Worm (Caenorhabditis elegans) whole organism, midembryonic: ENCODE results near the gene mau-8.

Experiments used
- T22C8.4 ChIP-seq: fragments of 200-800 bp; sonication (Bioruptor generic); IDR thresholded peaks from 2 replicates; pipeline ENCODE4 v1.3.6; 2022; ENCODE audit warnings: missing genetic modification characterization, missing compliant biosample characterization
- cog-1 ChIP-seq: sonication (generic microtip); optimal IDR thresholded peaks from 2 replicates; lab custom pipeline; 2016; ENCODE audit warnings: missing genetic modification characterization, missing compliant biosample characterization
- flt-1 ChIP-seq: fragments of 200-800 bp; sonication (Bioruptor generic); IDR thresholded peaks from 2 replicates; pipeline ENCODE4 v1.3.6; 2022; ENCODE audit warnings: missing genetic modification characterization, missing compliant biosample characterization
- klf-2 ChIP-seq: fragments of 200-800 bp; sonication (Bioruptor generic); conservative IDR thresholded peaks from 2 replicates; pipeline ENCODE4 v1.3.6; 2022; ENCODE audit warnings: missing genetic modification reagents, missing genetic modification characterization, missing compliant biosample characterization
- med-1 ChIP-seq: sonication (generic microtip); optimal IDR thresholded peaks from 2 replicates; lab custom pipeline; 2017; ENCODE audit warnings: missing genetic modification characterization, mild to moderate bottlenecking, missing compliant biosample characterization, antibody characterized with exemption, missing genetic modification reagents; ENCODE audit not compliant: insufficient read depth
- ref-1 ChIP-seq: fragments of 200-800 bp; sonication (Bioruptor generic); conservative IDR thresholded peaks from 2 replicates; pipeline ENCODE4 v1.3.6; 2022; ENCODE audit warnings: missing genetic modification reagents, missing genetic modification characterization, missing compliant biosample characterization
- tab-1 ChIP-seq: fragments of 200-800 bp; sonication (Bioruptor generic); IDR thresholded peaks from 2 replicates; pipeline ENCODE4 v1.3.6; 2022; ENCODE audit warnings: missing genetic modification characterization, missing compliant biosample characterization
- ztf-23 ChIP-seq: fragments of 200-800 bp; sonication (Bioruptor generic); IDR thresholded peaks from 2 replicates; pipeline ENCODE4 v1.3.6; 2022; ENCODE audit warnings: missing genetic modification reagents, missing genetic modification characterization, missing compliant biosample characterization
- ztf-29 ChIP-seq: fragments of 200-800 bp; sonication (Bioruptor generic); IDR thresholded peaks from 2 replicates; pipeline ENCODE4 v1.3.6; 2022; ENCODE audit warnings: missing genetic modification reagents, missing genetic modification characterization, missing compliant biosample characterization

Gene mau-8

DNA sequence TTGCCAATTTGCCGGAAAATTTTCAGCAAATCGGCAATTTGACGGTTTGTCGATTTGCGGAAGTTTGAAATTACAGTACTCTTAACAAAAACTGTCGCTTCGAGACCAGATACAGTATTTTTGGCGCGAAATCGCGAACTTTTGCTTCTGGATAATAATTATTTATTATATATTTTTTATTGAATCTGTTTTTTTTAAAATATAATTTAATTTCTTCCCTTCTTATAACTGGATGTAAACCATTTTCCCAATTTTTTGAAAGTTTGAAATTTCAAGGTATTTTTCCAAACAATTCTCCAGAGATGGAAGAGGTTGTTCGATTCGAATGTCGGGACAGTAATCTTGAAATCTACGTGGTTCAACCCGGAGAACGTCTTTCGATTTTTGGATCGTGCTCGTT lies 44.4 kb downstream of the mau-8 start, which contains the start of gene nol-9:
nol-9 (plus strand) TSS at position 301 of the 400 bp plus-strand sequence.
- no peak for TF ChIP-seq klf-2 (GFP tag; lab: Robert Waterston, UW)
- no peak for TF ChIP-seq ztf-23
- TF ChIP-seq cog-1 (tag; lab: Kevin White, UChicago), result no peak
- no peak for TF ChIP-seq tab-1
- no peak for TF ChIP-seq T22C8.4 (GFP tag; lab: Robert Waterston, UW)
- no peak for TF ChIP-seq flt-1 (GFP tag; lab: Robert Waterston, UW)
- TF ChIP-seq ref-1, result no peak
- no peak for TF ChIP-seq med-1 (GFP tag; lab: Kevin White, UChicago)
- no peak for TF ChIP-seq ztf-29 (GFP tag; lab: Robert Waterston, UW)

DNA sequence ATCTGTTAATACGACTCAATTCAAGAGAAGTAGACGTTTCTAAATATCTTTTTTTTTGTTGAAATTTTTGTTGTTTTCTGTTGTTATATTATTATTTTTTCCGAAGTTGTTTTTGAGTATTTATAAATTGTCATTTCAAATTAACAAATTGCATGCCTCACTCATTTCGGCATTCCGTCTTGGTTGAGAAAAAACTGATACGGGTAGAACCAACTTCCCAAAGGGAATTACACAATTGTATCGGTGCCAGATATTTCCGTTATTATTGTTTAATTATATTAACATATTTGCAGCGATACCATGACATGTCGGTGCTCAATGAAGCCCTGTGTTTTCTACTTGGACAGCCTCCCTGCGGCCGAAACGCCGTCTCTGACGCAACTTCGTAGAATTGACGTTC lies 51.4 kb downstream of the mau-8 start, which contains the start of gene K09B11.4:
K09B11.4 (plus strand) TSS at position 301 of the 400 bp plus-strand sequence.
- TF ChIP-seq T22C8.4 (GFP tag; lab: Robert Waterston, UW), result no peak
- TF ChIP-seq ztf-23, result no peak
- no peak for TF ChIP-seq tab-1
- no peak for TF ChIP-seq med-1 (GFP tag; lab: Kevin White, UChicago)
- TF ChIP-seq ztf-29 (GFP tag; lab: Robert Waterston, UW), result no peak
- no peak for TF ChIP-seq cog-1 (tag; lab: Kevin White, UChicago)
- no peak for TF ChIP-seq flt-1 (GFP tag; lab: Robert Waterston, UW)
- no peak for TF ChIP-seq ref-1
- TF ChIP-seq klf-2 (GFP tag; lab: Robert Waterston, UW), result no peak
